Fruit fly (Drosophila melanogaster) whole organism, larva: ENCODE measurements around the gene Reepl1.
A peak's percentile ranks its signal among the peaks of the same experiment; 100 is the strongest.
"Not testable (repeated sequence)": the region's sequence is repeated elsewhere in the genome, so short reads cannot be mapped to it uniquely, and the experiment has no call there.

Experiments used
- noc ChIP-seq: fragments of 200-800 bp; sonication (Bioruptor generic); optimal IDR thresholded peaks from 3 replicates; lab custom pipeline; 2019; ENCODE audit warnings: missing biosample characterization, mild to moderate bottlenecking, missing genetic modification characterization, moderate library complexity

Reepl1 gene

dm6 chrX:11559728-11560724 is 12.5 kb upstream of the Reepl1 start:
- peak; percentile 97 for TF ChIP-seq noc

dm6 chrX:11561450-11562040 is 11.0 kb upstream of the Reepl1 start, which contains the start of gene PGRP-SA:
PGRP-SA (plus strand) TSS chrX:11561643.
- TF ChIP-seq noc, result peak; percentile 59

dm6 chrX:11569956-11570695 is 2.4 kb upstream of the Reepl1 start, which contains the start of the genes Polr2A and CG11699:
Polr2A (minus strand) TSS chrX:11570326.
CG11699 (plus strand) TSS chrX:11570621.
- peak; percentile 67 for TF ChIP-seq noc

- no peak for TF ChIP-seq noc
These were observed 1.0 kb downstream of the Reepl1 start, which contains the start of gene CG11696 for dm6 chrX:11573529-11573928. CG11696 (plus strand) TSS chrX:11573731.

- peak; percentile 54 for TF ChIP-seq noc
These were observed 4.0 kb downstream of the Reepl1 start, which contains the start of gene CG11695 for dm6 chrX:11576540-11576939. CG11695 (plus strand) TSS chrX:11576883.

- no peak for TF ChIP-seq noc
These were observed 6.3 kb downstream of the Reepl1 start for dm6 chrX:11578841-11579240.

dm6 chrX:11580200-11580840 is 7.8 kb downstream of the Reepl1 start, which contains the start of gene nod:
nod (plus strand) TSS chrX:11580772.
- TF ChIP-seq noc, result peak; percentile 47

- TF ChIP-seq noc, result no peak
These were observed 11.6 kb downstream of the Reepl1 start, which contains the start of gene pkm for dm6 chrX:11584075-11584474. pkm (minus strand) TSS chrX:11584175.

- not testable (repeated sequence) for TF ChIP-seq noc
These were observed 27.1 kb downstream of the Reepl1 start, which contains the start of gene rho-4 for dm6 chrX:11599589-11599988. rho-4 (plus strand) TSS chrX:11599838.

dm6 chrX:11600795-11601358 is 28.4 kb downstream of the Reepl1 start:
- no peak for TF ChIP-seq noc

- no peak for TF ChIP-seq noc
These were observed 28.9 kb downstream of the Reepl1 start for dm6 chrX:11601408-11601807.

dm6 chrX:11604094-11604493 is 31.6 kb downstream of the Reepl1 start, which contains the start of gene CG2533:
CG2533 (minus strand) TSS chrX:11604194.
- no peak for TF ChIP-seq noc

dm6 chrX:11611056-11611644 is 38.6 kb downstream of the Reepl1 start:
- no peak for TF ChIP-seq noc

dm6 chrX:11611645-11612079 is 39.2 kb downstream of the Reepl1 start, which contains the start of the genes CG2247 and CG1703:
CG2247 (minus strand) TSS chrX:11611652.
CG1703 (plus strand) TSS chrX:11611927.
- TF ChIP-seq noc, result peak; percentile 12
